Worm (Caenorhabditis elegans) whole organism, L1 larva: ENCODE measurements around the gene ZK1058.3.

Source experiments
- C04F5.9 ChIP-seq: sonication (generic microtip); optimal IDR thresholded peaks from 2 replicates; lab custom pipeline; 2016; ENCODE audit warnings: missing genetic modification characterization, missing compliant biosample characterization
- C16A3.4 ChIP-seq: fragments of 150-350 bp; optimal IDR thresholded peaks from 2 replicates; lab custom pipeline; 2014; ENCODE audit warnings: missing biosample characterization, missing genetic modification characterization
- Y116A8C.19 ChIP-seq: sonication (generic microtip); optimal IDR thresholded peaks from 2 replicates; lab custom pipeline; 2016; ENCODE audit warnings: missing compliant biosample characterization, missing genetic modification characterization, borderline replicate concordance
- aha-1 ChIP-seq: fragments of 150-350 bp; optimal IDR thresholded peaks from 2 replicates; lab custom pipeline; 2014; ENCODE audit warnings: missing biosample characterization, missing genetic modification characterization
- ama-1 ChIP-seq: fragments of 150-350 bp; optimal IDR thresholded peaks from 2 replicates; lab custom pipeline; 2014
- blmp-1 ChIP-seq: fragments of 150-350 bp; optimal IDR thresholded peaks from 2 replicates; lab custom pipeline; 2014; ENCODE audit warnings: missing biosample characterization, missing genetic modification characterization
- ceh-82 ChIP-seq, 3 experiments: fragments of 150-350 bp in 1 of 3; sonication (generic microtip) in 2 of 3; optimal IDR thresholded peaks; 2 replicates each; lab custom pipeline; 2014 to 2017; ENCODE audit warnings: missing biosample characterization in 3 of 3, missing genetic modification characterization in 3 of 3
- ceh-90 ChIP-seq: sonication (generic microtip); optimal IDR thresholded peaks from 2 replicates; lab custom pipeline; 2016; ENCODE audit warnings: missing genetic modification characterization, missing compliant biosample characterization
- ces-1 ChIP-seq: fragments of 150-350 bp; optimal IDR thresholded peaks from 2 replicates; lab custom pipeline; 2014; ENCODE audit warnings: missing biosample characterization, missing genetic modification reagents, missing genetic modification characterization
- dpl-1 ChIP-seq, 3 experiments: fragments of 150-350 bp in 2 of 3; sonication (generic microtip) in 1 of 3; optimal IDR thresholded peaks; 2 replicates each; lab custom pipeline; 2014 to 2017; ENCODE audit warnings: missing biosample characterization in 3 of 3, missing genetic modification characterization in 3 of 3, missing genetic modification reagents in 3 of 3
- efl-1 ChIP-seq, 4 experiments: fragments of 150-350 bp; optimal IDR thresholded peaks in 3 of 4; peaks in 1 of 4; 1 replicate in 1 of 4; 2 replicates in 3 of 4; lab custom pipeline; 2014; ENCODE audit warnings: missing biosample characterization in 2 of 4, missing genetic modification characterization in 2 of 4, missing genetic modification reagents in 2 of 4
- ets-5 ChIP-seq: fragments of 200-800 bp; sonication (Bioruptor generic); IDR thresholded peaks from 2 replicates; pipeline ENCODE4 v1.3.6; 2022; ENCODE audit warnings: missing genetic modification characterization, missing compliant biosample characterization
- fkh-10 ChIP-seq: sonication (generic microtip); optimal IDR thresholded peaks from 2 replicates; lab custom pipeline; 2017; ENCODE audit warnings: missing biosample characterization, missing genetic modification reagents, missing genetic modification characterization
- fkh-4 ChIP-seq: sonication (generic microtip); optimal IDR thresholded peaks from 2 replicates; lab custom pipeline; 2016; ENCODE audit warnings: missing compliant biosample characterization, missing genetic modification characterization, borderline replicate concordance
- lin-13 ChIP-seq: fragments of 150-350 bp; optimal IDR thresholded peaks from 2 replicates; lab custom pipeline; 2014; ENCODE audit warnings: missing biosample characterization, missing genetic modification reagents, missing genetic modification characterization
- lin-14 ChIP-seq: fragments of 200-800 bp; sonication (Bioruptor generic); optimal IDR thresholded peaks from 2 replicates; lab custom pipeline; 2018; ENCODE audit warnings: mild to moderate bottlenecking, missing genetic modification characterization, moderate library complexity, missing compliant biosample characterization
- lin-15B ChIP-seq: fragments of 150-350 bp; sonication (generic microtip); optimal IDR thresholded peaks from 3 replicates; lab custom pipeline; 2014; ENCODE audit warnings: missing biosample characterization, missing genetic modification characterization
- lin-35 ChIP-seq, 2 experiments: fragments of 150-350 bp; optimal IDR thresholded peaks; 2 replicates each; lab custom pipeline; 2014; ENCODE audit warnings: missing biosample characterization in 2 of 2, missing genetic modification characterization in 2 of 2, missing genetic modification reagents in 2 of 2
- lin-39 ChIP-seq: fragments of 150-350 bp; optimal IDR thresholded peaks from 2 replicates; lab custom pipeline; 2014; ENCODE audit warnings: missing biosample characterization, missing genetic modification reagents, missing genetic modification characterization
- lsy-2 ChIP-seq, 2 experiments: fragments of 150-350 bp; optimal IDR thresholded peaks; 2 replicates each; lab custom pipeline; 2014; ENCODE audit warnings: missing biosample characterization in 2 of 2, missing genetic modification characterization in 2 of 2
- mep-1 ChIP-seq: fragments of 150-350 bp; optimal IDR thresholded peaks from 2 replicates; lab custom pipeline; 2014; ENCODE audit warnings: missing biosample characterization, missing genetic modification characterization
- nhr-19 ChIP-seq: fragments of 200-800 bp; sonication (Bioruptor generic); conservative IDR thresholded peaks from 2 replicates; pipeline ENCODE4 v1.3.6; 2022; ENCODE audit warnings: missing genetic modification characterization, missing compliant biosample characterization
- nhr-20 ChIP-seq: sonication (generic microtip); optimal IDR thresholded peaks from 2 replicates; lab custom pipeline; 2016; ENCODE audit warnings: mild to moderate bottlenecking, missing genetic modification characterization, missing compliant biosample characterization
- nhr-237 ChIP-seq: fragments of 150-350 bp; optimal IDR thresholded peaks from 2 replicates; lab custom pipeline; 2014; ENCODE audit warnings: missing biosample characterization, missing genetic modification characterization
- nhr-71 ChIP-seq: sonication (generic microtip); optimal IDR thresholded peaks from 2 replicates; lab custom pipeline; 2016; ENCODE audit warnings: mild to moderate bottlenecking, missing genetic modification characterization, moderate library complexity, missing compliant biosample characterization
- nhr-84 ChIP-seq: sonication (generic microtip); optimal IDR thresholded peaks from 2 replicates; lab custom pipeline; 2017; ENCODE audit warnings: missing biosample characterization, missing genetic modification characterization
- nhr-90 ChIP-seq: sonication (generic microtip); optimal IDR thresholded peaks from 2 replicates; lab custom pipeline; 2016; ENCODE audit warnings: mild to moderate bottlenecking, missing genetic modification characterization, missing compliant biosample characterization; ENCODE audit not compliant: poor library complexity
- pag-3 ChIP-seq: sonication (generic microtip); optimal IDR thresholded peaks from 2 replicates; lab custom pipeline; 2017; ENCODE audit warnings: missing genetic modification characterization, mild to moderate bottlenecking, missing compliant biosample characterization, antibody characterized with exemption, borderline replicate concordance; ENCODE audit not compliant: insufficient read depth
- rnt-1 ChIP-seq: sonication (generic microtip); optimal IDR thresholded peaks from 2 replicates; lab custom pipeline; 2016; ENCODE audit warnings: mild to moderate bottlenecking, missing genetic modification characterization, moderate library complexity, missing compliant biosample characterization
- skn-1 ChIP-seq: fragments of 150-350 bp; optimal IDR thresholded peaks from 2 replicates; lab custom pipeline; 2014; ENCODE audit warnings: missing biosample characterization, missing genetic modification characterization
- snpc-4 ChIP-seq: fragments of 150-350 bp; optimal IDR thresholded peaks from 2 replicates; lab custom pipeline; 2014; ENCODE audit warnings: missing biosample characterization, missing genetic modification characterization
- snu-23 ChIP-seq: sonication (generic microtip); optimal IDR thresholded peaks from 2 replicates; lab custom pipeline; 2016; ENCODE audit warnings: missing genetic modification characterization, missing compliant biosample characterization
- sptf-1 ChIP-seq: fragments of 150-350 bp; optimal IDR thresholded peaks from 2 replicates; lab custom pipeline; 2014; ENCODE audit warnings: missing biosample characterization, missing genetic modification characterization
- swsn-7 ChIP-seq: sonication (generic microtip); optimal IDR thresholded peaks from 2 replicates; lab custom pipeline; 2016; ENCODE audit warnings: missing genetic modification characterization, missing compliant biosample characterization
- tlp-1 ChIP-seq: fragments of 150-350 bp; optimal IDR thresholded peaks from 2 replicates; lab custom pipeline; 2014; ENCODE audit warnings: missing biosample characterization, missing genetic modification characterization
- unc-62 ChIP-seq: fragments of 150-350 bp; optimal IDR thresholded peaks from 2 replicates; lab custom pipeline; 2014; ENCODE audit warnings: missing biosample characterization, missing genetic modification reagents, missing genetic modification characterization
- unc-98 ChIP-seq: fragments of 200-800 bp; sonication (Bioruptor generic); IDR thresholded peaks from 2 replicates; pipeline ENCODE4 v1.3.6; 2022; ENCODE audit warnings: missing genetic modification characterization, missing compliant biosample characterization
- vab-15 ChIP-seq: sonication (generic microtip); optimal IDR thresholded peaks from 2 replicates; lab custom pipeline; 2017; ENCODE audit warnings: missing genotype, mild to moderate bottlenecking, missing genetic modification characterization, missing compliant biosample characterization
- zip-4 ChIP-seq: fragments of 200-800 bp; sonication (Bioruptor generic); optimal IDR thresholded peaks from 2 replicates; lab custom pipeline; 2018; ENCODE audit warnings: mild to moderate bottlenecking, missing genetic modification characterization, moderate library complexity, missing compliant biosample characterization

The ZK1058.3 gene

ce11 chrIII:3907587-3907986 lies 11.1 kb upstream of the ZK1058.3 start, which contains the start of gene mmcm-1:
Gene mmcm-1 (minus strand): TSS chrIII:3907687.
- no peak for TF ChIP-seq nhr-71 (tag; lab: Kevin White, UChicago)
- no peak for TF ChIP-seq unc-62 (GFP tag; lab: Kevin White, UChicago)
- TF ChIP-seq unc-98 (GFP tag; lab: Robert Waterston, UW) = no peak

DNA sequence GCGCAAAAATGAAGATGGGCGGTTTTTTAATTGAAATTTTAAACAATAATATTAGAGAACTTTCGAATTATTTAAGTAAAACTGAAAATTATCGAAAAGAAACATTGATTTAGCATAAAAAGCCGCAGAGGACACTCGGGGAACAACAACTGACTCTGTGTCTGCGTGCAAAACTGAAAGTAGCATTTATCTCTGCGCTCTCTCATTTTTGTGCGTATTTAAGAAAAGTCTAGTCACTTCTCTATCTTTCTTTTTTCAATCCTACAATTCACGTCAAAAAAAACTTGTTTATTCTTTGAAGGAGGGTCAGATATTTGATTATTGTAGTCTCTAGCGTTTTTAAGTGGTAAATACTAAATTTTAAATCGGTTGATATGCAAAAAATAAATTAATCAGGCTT lies 10.5 kb upstream of the ZK1058.3 start:
- TF ChIP-seq aha-1 (tag; lab: Kevin White, UChicago) = peak; percentile 50
- no peak for TF ChIP-seq C04F5.9 (tag; lab: Kevin White, UChicago)
- peak; percentile 82 for TF ChIP-seq lin-14 (GFP tag; lab: Kevin White, UChicago)
- TF ChIP-seq dpl-1 (GFP tag; optimal IDR thresholded peaks at IDR 0.05; lab: Kevin White, UChicago) = peak in 2 of 3 experiments; percentile 12 to 18
- no peak for TF ChIP-seq nhr-90 (tag; lab: Kevin White, UChicago)
- TF ChIP-seq ceh-82 (tag; optimal IDR thresholded peaks at IDR 0.05; lab: Kevin White, UChicago) = peak in 1 of 3 experiments; percentile 29
- TF ChIP-seq nhr-19 (GFP tag; lab: Robert Waterston, UW) = peak; percentile 34
- no peak for TF ChIP-seq lin-39 (tag; lab: Kevin White, UChicago)
- TF ChIP-seq lin-35 (GFP tag; optimal IDR thresholded peaks at IDR 0.05; lab: Kevin White, UChicago) = peak; percentile 31 to 45
- TF ChIP-seq nhr-237 = no peak
- peak; percentile 11 for TF ChIP-seq rnt-1 (tag; lab: Kevin White, UChicago)
- TF ChIP-seq tlp-1 (tag; lab: Kevin White, UChicago) = no peak
- peak; percentile 37 for TF ChIP-seq nhr-71 (tag; lab: Kevin White, UChicago)
- TF ChIP-seq nhr-84 (tag; lab: Kevin White, UChicago) = no peak
- no peak for TF ChIP-seq skn-1
- TF ChIP-seq nhr-20 (tag; lab: Kevin White, UChicago) = peak; percentile 72
- TF ChIP-seq snu-23 (GFP tag; lab: Kevin White, UChicago) = peak; percentile 67
- peak; percentile 15 for TF ChIP-seq mep-1 (tag; lab: Kevin White, UChicago)
- peak in 1 of 2 experiments; percentile 18 for TF ChIP-seq efl-1 (optimal IDR thresholded peaks at IDR 0.05; lab: Kevin White, UChicago)
- TF ChIP-seq efl-1 (GFP tag; optimal IDR thresholded peaks at IDR 0.05 in 1 of 2; lab: Kevin White, UChicago) = no peak
- peak; percentile 15 for TF ChIP-seq swsn-7
- TF ChIP-seq Y116A8C.19 = no peak
- TF ChIP-seq ama-1 (lab: Kevin White, UChicago) = no peak
- peak; percentile 23 to 27 for TF ChIP-seq lsy-2 (tag; optimal IDR thresholded peaks at IDR 0.05; lab: Kevin White, UChicago)

ce11 chrIII:3914049-3914448 lies 4.6 kb upstream of the ZK1058.3 start, which contains the start of gene pat-3:
Gene pat-3 (minus strand): TSS chrIII:3914149.
- TF ChIP-seq lin-15B (tag; lab: Kevin White, UChicago) (no peak), blmp-1 (no peak), pag-3 (tag; lab: Kevin White, UChicago) (no peak), tlp-1 (tag; lab: Kevin White, UChicago) (no peak), lin-13 (GFP tag; lab: Kevin White, UChicago) (no peak), ces-1 (no peak), aha-1 (tag; lab: Kevin White, UChicago) (no peak), fkh-10 (GFP tag; lab: Kevin White, UChicago) (no peak), ets-5 (GFP tag; lab: Robert Waterston, UW) (no peak), vab-15 (no peak), zip-4 (GFP tag; lab: Kevin White, UChicago) (no peak), efl-1 (optimal IDR thresholded peaks at IDR 0.05; lab: Kevin White, UChicago) (no peak), efl-1 (GFP tag; optimal IDR thresholded peaks at IDR 0.05 in 1 of 2; lab: Kevin White, UChicago) (no peak), snpc-4 (no peak), ceh-90 (tag; lab: Kevin White, UChicago) (no peak), nhr-84 (tag; lab: Kevin White, UChicago) (no peak), fkh-4 (tag; lab: Kevin White, UChicago) (no peak), C16A3.4 (no peak), sptf-1 (tag; lab: Kevin White, UChicago) (no peak)
